Worm (Caenorhabditis elegans): ENCODE data around the gene glt-3.

ce11 chrIV:10157034-10157433 is 27.0 kb downstream of the glt-3 start:
- TF ChIP-seq ama-1 (optimal IDR thresholded peaks at IDR 0.05) (no peak), nhr-237 (tag; optimal IDR thresholded peaks at IDR 0.05) (no peak), ztf-11 (tag; optimal IDR thresholded peaks at IDR 0.05) (no peak)
